Worm (Caenorhabditis elegans): ENCODE results near the gene F10G7.12.
A peak's percentile ranks its signal among the peaks of the same experiment; 100 is the strongest.

F10G7.12 gene

DNA sequence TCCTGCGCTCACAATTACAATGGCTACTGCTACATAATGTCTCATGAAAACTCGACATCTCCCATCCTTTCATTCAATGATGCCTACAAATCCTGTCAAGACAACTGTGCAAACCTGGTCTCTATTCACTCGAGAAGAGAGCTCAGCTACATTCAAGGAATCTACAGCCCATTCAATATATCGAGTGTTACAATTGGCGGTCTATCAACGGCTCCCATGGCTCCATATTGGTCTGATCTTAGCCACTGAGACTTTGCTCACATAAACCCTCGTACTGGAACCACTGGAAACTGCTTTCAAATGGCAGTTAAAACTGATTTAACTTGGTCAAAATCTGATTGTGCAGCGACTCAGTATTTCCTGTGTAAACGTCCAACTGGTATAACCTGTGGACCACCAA lies 14.1 kb upstream of the F10G7.12 start, which contains the start of gene T05A7.3:
TSS of gene T05A7.3 (plus strand) at position 301 of the 400 bp plus-strand sequence.
- TF ChIP-seq lin-13 (GFP tag; optimal IDR thresholded peaks at IDR 0.05) (no peak), D1046.2 (GFP tag; IDR thresholded peaks at IDR 0.05) (no peak), Y75B8A.6 (GFP tag; IDR thresholded peaks at IDR 0.05) (no peak), lir-3 (tag; optimal IDR thresholded peaks at IDR 0.05) (no peak), ZK546.5 (tag; optimal IDR thresholded peaks at IDR 0.05) (no peak), ces-1 (GFP tag; optimal IDR thresholded peaks at IDR 0.05) (no peak), F44E2.7 (GFP tag; IDR thresholded peaks at IDR 0.05) (no peak), snpc-4 (tag; optimal IDR thresholded peaks at IDR 0.05) (no peak), lin-1 (GFP tag; IDR thresholded peaks at IDR 0.05) (no peak), F26F4.8 (GFP tag; conservative IDR thresholded peaks at IDR 0.05) (no peak), mxl-2 (GFP tag; conservative IDR thresholded peaks at IDR 0.05) (no peak), nhr-102 (tag; optimal IDR thresholded peaks at IDR 0.05) (no peak), lsy-2 (tag; optimal IDR thresholded peaks at IDR 0.05) (no peak), mdt-29 (GFP tag; IDR thresholded peaks at IDR 0.05) (no peak), ceh-62 (tag; optimal IDR thresholded peaks at IDR 0.05) (no peak), unc-130 (GFP tag; optimal IDR thresholded peaks at IDR 0.05) (no peak), unc-39 (tag; optimal IDR thresholded peaks at IDR 0.05) (no peak)

DNA sequence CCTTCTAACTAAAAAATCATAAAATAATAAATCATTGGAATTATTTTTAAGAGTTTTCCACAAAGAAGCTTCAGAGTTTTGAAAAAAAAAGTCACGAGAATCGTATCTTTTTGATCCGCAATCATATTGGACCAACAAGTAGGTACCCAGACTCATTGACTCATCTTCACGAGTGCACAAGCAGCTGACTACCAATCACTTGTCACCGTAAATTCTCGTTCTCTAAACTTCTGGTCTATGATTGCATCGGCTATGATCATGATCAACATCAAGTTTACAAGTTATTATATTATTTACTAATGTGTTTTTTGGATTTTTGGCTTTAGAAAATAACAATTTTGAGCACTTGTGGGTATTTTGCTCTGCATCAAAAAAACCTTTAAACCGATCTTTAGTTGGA lies 13.3 kb upstream of the F10G7.12 start:
- TF ChIP-seq daf-16 (GFP tag; optimal IDR thresholded peaks at IDR 0.05) (peak in 1 of 2 experiments; percentile 19), daf-16 (tag; optimal IDR thresholded peaks at IDR 0.05) (no peak), snpc-1.2 (GFP tag; IDR thresholded peaks at IDR 0.05) (no peak), hlh-30 (tag; optimal IDR thresholded peaks at IDR 0.05; ENCODE audit: insufficient read depth) (peak; percentile 23)

DNA sequence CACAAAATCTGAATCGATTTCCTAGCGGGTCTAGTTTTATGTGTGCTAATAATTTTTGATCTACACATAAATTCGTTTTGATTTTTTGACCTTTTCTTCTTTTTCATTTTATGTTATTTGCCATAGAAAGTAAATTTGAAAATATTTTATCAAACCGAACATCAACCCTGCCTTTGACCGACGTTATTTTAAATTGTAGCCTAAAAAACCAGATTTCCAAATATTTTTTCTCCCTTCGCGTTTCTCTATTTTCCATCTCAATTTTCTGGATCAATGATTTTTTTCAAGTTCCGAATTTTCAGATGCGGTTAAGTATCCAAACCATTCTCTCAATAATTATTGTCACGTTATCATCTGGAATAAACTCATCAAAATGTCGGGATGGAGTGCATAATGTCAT lies 11.7 kb upstream of the F10G7.12 start, which contains the start of gene T05A7.1:
TSS of gene T05A7.1 (plus strand) at position 301 of the 400 bp plus-strand sequence.
- TF ChIP-seq daf-12 (tag; optimal IDR thresholded peaks at IDR 0.05), result no peak
- TF ChIP-seq Y48G9A.11 (GFP tag; IDR thresholded peaks at IDR 0.05), result no peak
- no peak for TF ChIP-seq nhr-76 (tag; optimal IDR thresholded peaks at IDR 0.05)

ce11 chrII:4681391-4681790 lies 8.2 kb upstream of the F10G7.12 start, which contains the start of gene T05A7.7:
Gene T05A7.7 (minus strand): TSS chrII:4681491.
- TF ChIP-seq attf-4 (tag; optimal IDR thresholded peaks at IDR 0.05) (no peak), mxl-2 (GFP tag; conservative IDR thresholded peaks at IDR 0.05) (no peak), php-3 (GFP tag; IDR thresholded peaks at IDR 0.05) (no peak), egl-27 (tag; optimal IDR thresholded peaks at IDR 0.05) (no peak), lin-38 (GFP tag; IDR thresholded peaks at IDR 0.05) (no peak), daf-12 (tag; optimal IDR thresholded peaks at IDR 0.05) (no peak), R02D3.7 (tag; optimal IDR thresholded peaks at IDR 0.05) (no peak), set-16 (GFP tag; IDR thresholded peaks at IDR 0.05) (no peak)

DNA sequence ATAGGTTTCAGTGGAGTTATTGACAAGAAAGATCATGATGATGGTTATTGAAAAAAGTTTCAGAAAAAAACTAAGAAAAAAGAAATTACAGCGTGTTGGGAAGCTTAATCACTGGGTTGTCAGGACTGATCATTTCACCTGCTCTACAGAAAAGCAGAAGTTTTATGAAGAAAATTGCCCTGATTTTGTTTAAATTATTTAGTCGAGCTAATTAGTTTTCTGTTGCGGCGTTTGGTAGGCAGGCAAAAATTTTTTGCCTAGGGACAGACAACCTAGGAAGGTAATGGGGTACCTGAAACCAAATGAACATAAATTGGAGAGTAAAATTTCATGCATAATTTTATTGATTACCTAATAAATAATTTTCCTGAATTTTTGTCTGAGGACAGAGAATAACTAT lies 5.9 kb upstream of the F10G7.12 start, which contains the start of gene sre-40:
TSS of gene sre-40 (minus strand) at position 101 of the 400 bp plus-strand sequence.
- no peak for TF ChIP-seq dmd-6 (GFP tag; IDR thresholded peaks at IDR 0.05)
- no peak for TF ChIP-seq egl-43 (GFP tag; IDR thresholded peaks at IDR 0.05)
- TF ChIP-seq nhr-11 (tag; optimal IDR thresholded peaks at IDR 0.05), result no peak
- no peak for TF ChIP-seq hlh-11 (tag; optimal IDR thresholded peaks at IDR 0.05)
- TF ChIP-seq pha-4 (GFP tag; IDR thresholded peaks at IDR 0.05), result no peak
- TF ChIP-seq pha-4 (tag; optimal IDR thresholded peaks at IDR 0.05), result no peak
- no peak for TF ChIP-seq hif-1 (tag; optimal IDR thresholded peaks at IDR 0.05)
- no peak for TF ChIP-seq Y105C5A.15 (GFP tag; IDR thresholded peaks at IDR 0.05)
- TF ChIP-seq duxl-1 (tag; optimal IDR thresholded peaks at IDR 0.05; ENCODE audit: poor library complexity), result no peak
- TF ChIP-seq lim-7 (GFP tag; IDR thresholded peaks at IDR 0.05), result no peak
- no peak for TF ChIP-seq dmd-8 (GFP tag; IDR thresholded peaks at IDR 0.05)
- no peak for TF ChIP-seq F10B5.3 (tag; optimal IDR thresholded peaks at IDR 0.05)
- no peak for TF ChIP-seq dve-1 (tag; optimal IDR thresholded peaks at IDR 0.05; ENCODE audit: insufficient read depth)
- no peak for TF ChIP-seq daf-12 (tag; optimal IDR thresholded peaks at IDR 0.05)

Measured in whole organism, L4 larva.